Worm (Caenorhabditis elegans): ENCODE results near the gene clc-11.

DNA sequence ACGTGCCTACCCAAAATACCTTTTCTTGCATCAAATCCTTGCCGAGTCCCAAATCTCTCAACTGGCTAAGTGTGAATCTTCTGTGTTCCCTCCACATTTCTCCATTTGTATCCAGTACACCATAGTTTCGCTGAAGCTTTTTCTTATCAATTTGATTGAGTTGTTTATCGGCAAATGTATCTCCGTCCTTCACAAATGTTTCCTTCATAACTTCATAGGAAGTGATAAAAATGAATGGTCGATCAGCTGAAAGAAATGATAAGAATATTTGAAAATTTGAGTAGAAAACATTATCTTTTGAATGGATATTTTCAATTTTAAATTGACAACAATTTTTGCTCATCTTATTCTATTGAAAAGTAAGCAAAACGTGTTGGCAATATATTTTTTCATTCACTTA lies 35.8 kb upstream of the clc-11 start:
- TF ChIP-seq ref-2 (tag; optimal IDR thresholded peaks at IDR 0.05) (no peak), lin-11 (tag; optimal IDR thresholded peaks at IDR 0.05) (no peak), zip-5 (tag; optimal IDR thresholded peaks at IDR 0.05) (no peak), sox-4 (tag; optimal IDR thresholded peaks at IDR 0.05) (no peak), tbx-2 (tag; optimal IDR thresholded peaks at IDR 0.05) (no peak), rnt-1 (tag; optimal IDR thresholded peaks at IDR 0.05) (no peak), ceh-14 (tag; optimal IDR thresholded peaks at IDR 0.05) (no peak), ceh-45 (GFP tag; IDR thresholded peaks at IDR 0.05) (no peak)

All from whole organism, late embryonic.